Worm (Caenorhabditis elegans) whole organism, late embryonic: ENCODE results near the gene sqst-4.
A peak's percentile ranks its signal among the peaks of the same experiment; 100 is the strongest.

Source experiments
- T23F11.4 ChIP-seq: fragments of 200-800 bp; sonication (Bioruptor generic); optimal IDR thresholded peaks from 2 replicates; lab custom pipeline; 2018; ENCODE audit warnings: mild to moderate bottlenecking, missing genetic modification characterization, missing compliant biosample characterization
- Y22D7AL.16 ChIP-seq: sonication (generic microtip); optimal IDR thresholded peaks from 2 replicates; lab custom pipeline; 2016; ENCODE audit warnings: missing genetic modification characterization, missing compliant biosample characterization
- ahr-1 ChIP-seq: sonication (generic microtip); optimal IDR thresholded peaks from 2 replicates; lab custom pipeline; 2016; ENCODE audit warnings: missing genetic modification characterization, missing compliant biosample characterization
- ama-1 ChIP-seq: fragments of 150-350 bp; optimal IDR thresholded peaks from 2 replicates; lab custom pipeline; 2014
- ceh-2 ChIP-seq: sonication (generic microtip); optimal IDR thresholded peaks from 2 replicates; lab custom pipeline; 2016; ENCODE audit warnings: missing genotype, missing genetic modification characterization, missing compliant biosample characterization
- ceh-31 ChIP-seq: sonication (generic microtip); optimal IDR thresholded peaks from 2 replicates; lab custom pipeline; 2016; ENCODE audit warnings: missing genetic modification characterization, missing compliant biosample characterization
- ceh-45 ChIP-seq: fragments of 200-800 bp; sonication (Bioruptor generic); IDR thresholded peaks from 2 replicates; pipeline ENCODE4 v1.3.6; 2022; ENCODE audit warnings: missing genetic modification reagents, missing genetic modification characterization, missing compliant biosample characterization
- ceh-48 ChIP-seq: sonication (generic microtip); optimal IDR thresholded peaks from 2 replicates; lab custom pipeline; 2016; ENCODE audit warnings: missing genetic modification characterization, inconsistent platforms, missing compliant biosample characterization
- ceh-6 ChIP-seq: fragments of 200-800 bp; sonication (Bioruptor generic); optimal IDR thresholded peaks from 2 replicates; lab custom pipeline; 2018; ENCODE audit warnings: mild to moderate bottlenecking, missing genetic modification characterization, missing compliant biosample characterization
- ceh-9 ChIP-seq: sonication (generic microtip); optimal IDR thresholded peaks from 2 replicates; lab custom pipeline; 2016; ENCODE audit warnings: mild to moderate bottlenecking, missing genetic modification characterization, inconsistent platforms, missing compliant biosample characterization
- che-1 ChIP-seq: sonication (generic microtip); optimal IDR thresholded peaks from 2 replicates; lab custom pipeline; 2016; ENCODE audit warnings: mild to moderate bottlenecking, missing genetic modification characterization, missing compliant biosample characterization
- dve-1 ChIP-seq: sonication (generic microtip); optimal IDR thresholded peaks from 2 replicates; lab custom pipeline; 2017; ENCODE audit warnings: antibody characterized with exemption, mild to moderate bottlenecking, missing genetic modification characterization, missing compliant biosample characterization
- elt-4 ChIP-seq: sonication (generic microtip); optimal IDR thresholded peaks from 2 replicates; lab custom pipeline; 2016; ENCODE audit warnings: missing genetic modification characterization, missing compliant biosample characterization
- ets-4 ChIP-seq: sonication (generic microtip); optimal IDR thresholded peaks from 2 replicates; lab custom pipeline; 2016; ENCODE audit warnings: missing genetic modification characterization, missing compliant biosample characterization
- fkh-10 ChIP-seq: fragments of 150-350 bp; optimal IDR thresholded peaks from 2 replicates; lab custom pipeline; 2014; ENCODE audit warnings: missing biosample characterization, missing genetic modification reagents, missing genetic modification characterization
- gmeb-2 ChIP-seq: sonication (generic microtip); optimal IDR thresholded peaks from 2 replicates; lab custom pipeline; 2016; ENCODE audit warnings: missing genetic modification characterization, inconsistent platforms, missing compliant biosample characterization
- hlh-15 ChIP-seq: sonication (generic microtip); optimal IDR thresholded peaks from 2 replicates; lab custom pipeline; 2016; ENCODE audit warnings: missing genetic modification characterization, missing compliant biosample characterization
- hlh-30 ChIP-seq: sonication (generic microtip); optimal IDR thresholded peaks from 2 replicates; lab custom pipeline; 2017; ENCODE audit warnings: antibody characterized with exemption, missing genetic modification characterization, missing compliant biosample characterization; ENCODE audit not compliant: insufficient read depth
- hlh-6 ChIP-seq: sonication (generic microtip); optimal IDR thresholded peaks from 2 replicates; lab custom pipeline; 2016; ENCODE audit warnings: missing genotype, missing genetic modification characterization, missing compliant biosample characterization
- lin-11 ChIP-seq: fragments of 200-800 bp; sonication (Bioruptor generic); optimal IDR thresholded peaks from 2 replicates; lab custom pipeline; 2018; ENCODE audit warnings: mild to moderate bottlenecking, missing genetic modification characterization, missing compliant biosample characterization
- madf-2 ChIP-seq: sonication (generic microtip); optimal IDR thresholded peaks from 2 replicates; lab custom pipeline; 2017; ENCODE audit warnings: missing genetic modification characterization, missing compliant biosample characterization
- nfya-1 ChIP-seq: sonication (generic microtip); optimal IDR thresholded peaks from 2 replicates; lab custom pipeline; 2017; ENCODE audit warnings: missing genetic modification characterization, mild to moderate bottlenecking, missing compliant biosample characterization, antibody characterized with exemption, moderate library complexity
- npax-4 ChIP-seq: sonication (generic microtip); optimal IDR thresholded peaks from 2 replicates; lab custom pipeline; 2016; ENCODE audit warnings: missing genetic modification characterization, missing compliant biosample characterization
- pag-3 ChIP-seq: sonication (generic microtip); optimal IDR thresholded peaks from 2 replicates; lab custom pipeline; 2016; ENCODE audit warnings: missing compliant biosample characterization, missing genetic modification characterization, borderline replicate concordance
- pax-1 ChIP-seq: fragments of 150-350 bp; optimal IDR thresholded peaks from 2 replicates; lab custom pipeline; 2014; ENCODE audit warnings: missing biosample characterization, missing genetic modification characterization
- pha-2 ChIP-seq: sonication (generic microtip); optimal IDR thresholded peaks from 2 replicates; lab custom pipeline; 2017; ENCODE audit warnings: mild to moderate bottlenecking, missing genetic modification characterization, missing compliant biosample characterization
- pqm-1 ChIP-seq: sonication (generic microtip); optimal IDR thresholded peaks from 2 replicates; lab custom pipeline; 2016; ENCODE audit warnings: missing genetic modification characterization, missing compliant biosample characterization
- pros-1 ChIP-seq: fragments of 150-350 bp; optimal IDR thresholded peaks from 2 replicates; lab custom pipeline; 2014; ENCODE audit warnings: missing biosample characterization, missing genetic modification reagents, missing genetic modification characterization
- rnt-1 ChIP-seq: sonication (generic microtip); optimal IDR thresholded peaks from 2 replicates; lab custom pipeline; 2016; ENCODE audit warnings: missing genetic modification characterization, missing compliant biosample characterization
- syd-9 ChIP-seq: sonication (generic microtip); optimal IDR thresholded peaks from 2 replicates; lab custom pipeline; 2016; ENCODE audit warnings: mild to moderate bottlenecking, missing genetic modification characterization, moderate library complexity, missing compliant biosample characterization
- tbx-7 ChIP-seq: sonication (generic microtip); optimal IDR thresholded peaks from 2 replicates; lab custom pipeline; 2016; ENCODE audit warnings: missing genotype, missing genetic modification characterization, missing compliant biosample characterization
- unc-3 ChIP-seq, 2 experiments: fragments of 200-800 bp in 1 of 2; sonication (Bioruptor generic) in 1 of 2; sonication (generic microtip) in 1 of 2; conservative IDR thresholded peaks in 1 of 2; optimal IDR thresholded peaks in 1 of 2; 2 replicates each; pipeline versions ENCODE4 v1.3.6 to Lab custom; 2016 to 2022; ENCODE audit warnings: missing compliant biosample characterization in 2 of 2, missing genetic modification characterization in 2 of 2, missing genetic modification reagents in 1 of 2
- unc-42 ChIP-seq: sonication (generic microtip); optimal IDR thresholded peaks from 2 replicates; lab custom pipeline; 2016; ENCODE audit warnings: missing genotype, missing genetic modification characterization, missing compliant biosample characterization
- unc-86 ChIP-seq: sonication (generic microtip); optimal IDR thresholded peaks from 2 replicates; lab custom pipeline; 2016; ENCODE audit warnings: missing genetic modification characterization, missing compliant biosample characterization
- zip-5 ChIP-seq: sonication (generic microtip); optimal IDR thresholded peaks from 2 replicates; lab custom pipeline; 2016; ENCODE audit warnings: missing genetic modification characterization, missing compliant biosample characterization
- ztf-16 ChIP-seq: sonication (generic microtip); optimal IDR thresholded peaks from 2 replicates; lab custom pipeline; 2017; ENCODE audit warnings: missing genetic modification characterization, missing compliant biosample characterization

sqst-4 gene

ce11 chrV:16446191-16446590 is 42.1 kb upstream of the sqst-4 start:
- TF ChIP-seq dve-1 (peak; percentile 70), ztf-16 (tag; lab: Kevin White, UChicago) (no peak)

ce11 chrV:16447735-16448134 is 40.5 kb upstream of the sqst-4 start, which contains the start of gene T08G3.13:
Gene T08G3.13 (plus strand): TSS chrV:16448035.
- TF ChIP-seq zip-5 (tag; lab: Kevin White, UChicago) (no peak), unc-86 (tag; lab: Kevin White, UChicago) (no peak), elt-4 (tag; lab: Kevin White, UChicago) (no peak), ceh-48 (tag; lab: Kevin White, UChicago) (no peak), lin-11 (tag; lab: Kevin White, UChicago) (no peak), pros-1 (no peak)

ce11 chrV:16455065-16455464 is 33.2 kb upstream of the sqst-4 start, which contains the start of gene str-14:
Gene str-14 (minus strand): TSS chrV:16455165.
- no peak for TF ChIP-seq ceh-31
- no peak for TF ChIP-seq pqm-1 (tag; lab: Kevin White, UChicago)
- TF ChIP-seq ets-4: no peak
- TF ChIP-seq ztf-16 (tag; lab: Kevin White, UChicago): no peak
- no peak for TF ChIP-seq nfya-1
- no peak for TF ChIP-seq rnt-1 (tag; lab: Kevin White, UChicago)
- TF ChIP-seq pag-3 (tag; lab: Kevin White, UChicago): no peak
- no peak for TF ChIP-seq madf-2 (tag; lab: Kevin White, UChicago)
- TF ChIP-seq ceh-2 (tag; lab: Kevin White, UChicago): no peak
- TF ChIP-seq npax-4 (tag; lab: Kevin White, UChicago): no peak

- TF ChIP-seq fkh-10: no peak
These were observed 29.6 kb upstream of the sqst-4 start, which contains the start of gene str-15 for ce11 chrV:16458714-16459113. Gene str-15 (minus strand): TSS chrV:16458814.

ce11 chrV:16459377-16459776 is 28.9 kb upstream of the sqst-4 start:
- TF ChIP-seq hlh-6 (tag; lab: Kevin White, UChicago) (no peak), nfya-1 (no peak), Y22D7AL.16 (tag; lab: Kevin White, UChicago) (no peak), unc-42 (no peak), ceh-45 (GFP tag; lab: Robert Waterston, UW) (no peak), ama-1 (no peak), hlh-30 (no peak), tbx-7 (tag; lab: Kevin White, UChicago) (no peak), lin-11 (tag; lab: Kevin White, UChicago) (no peak), ahr-1 (no peak), T23F11.4 (GFP tag; lab: Kevin White, UChicago) (no peak), che-1 (no peak), pax-1 (tag; lab: Kevin White, UChicago) (no peak), gmeb-2 (tag; lab: Kevin White, UChicago) (no peak), hlh-15 (tag; lab: Kevin White, UChicago) (no peak), npax-4 (tag; lab: Kevin White, UChicago) (no peak), syd-9 (no peak), ceh-6 (GFP tag; lab: Kevin White, UChicago) (no peak)

ce11 chrV:16460866-16461265 is 27.4 kb upstream of the sqst-4 start, which contains the start of gene srh-142:
Gene srh-142 (minus strand): TSS chrV:16460966.
- no peak for TF ChIP-seq unc-3 (GFP tag; conservative IDR thresholded peaks at IDR 0.05; lab: Robert Waterston, UW)
- no peak for TF ChIP-seq unc-3 (tag; optimal IDR thresholded peaks at IDR 0.05; lab: Kevin White, UChicago)
- no peak for TF ChIP-seq ceh-6 (GFP tag; lab: Kevin White, UChicago)
- no peak for TF ChIP-seq pax-1 (tag; lab: Kevin White, UChicago)
- TF ChIP-seq pha-2 (tag; lab: Kevin White, UChicago): no peak
- no peak for TF ChIP-seq Y22D7AL.16 (tag; lab: Kevin White, UChicago)
- no peak for TF ChIP-seq ceh-9
- TF ChIP-seq, all 69 proteins: peak for 0
